Fruit fly (Drosophila melanogaster) whole organism, embryonic: ENCODE results near the gene pigs.

Experiments used
- Awh ChIP-seq: fragments of 200-800 bp; sonication (Bioruptor generic); IDR thresholded peaks from 2 replicates; pipeline ENCODE4, ENCODE4 v1.3.6; 2022; ENCODE audit warnings: missing biosample characterization, missing genetic modification characterization
- CG13775 ChIP-seq: fragments of 200-800 bp; sonication (Bioruptor generic); optimal IDR thresholded peaks from 3 replicates; lab custom pipeline; 2017; ENCODE audit warnings: missing biosample characterization, mild to moderate bottlenecking, missing genetic modification characterization
- CG3838 ChIP-seq: fragments of 200-800 bp; sonication (Bioruptor generic); optimal IDR thresholded peaks from 3 replicates; lab custom pipeline; 2016; ENCODE audit warnings: missing biosample characterization, missing genetic modification characterization
- CG8478 ChIP-seq: fragments of >200 bp; optimal IDR thresholded peaks from 2 replicates; lab custom pipeline; 2018
- Dp ChIP-seq: fragments of 200-800 bp; sonication (Bioruptor generic); optimal IDR thresholded peaks from 2 replicates; lab custom pipeline; 2018; ENCODE audit warnings: missing biosample characterization, mild to moderate bottlenecking, missing genetic modification characterization, moderate library complexity
- Neu2 ChIP-seq: fragments of 200-800 bp; sonication (Bioruptor generic); optimal IDR thresholded peaks from 3 replicates; lab custom pipeline; 2016; ENCODE audit warnings: missing biosample characterization, missing genetic modification characterization, borderline replicate concordance
- Pdp1 ChIP-seq, 2 experiments: fragments of 200-800 bp; sonication (Bioruptor generic); optimal IDR thresholded peaks; 3 replicates each; lab custom pipeline; 2016; ENCODE audit warnings: missing biosample characterization in 2 of 2, missing genetic modification characterization in 2 of 2, mild to moderate bottlenecking in 1 of 2, moderate library complexity in 1 of 2
- Xbp1 ChIP-seq: fragments of 200-800 bp; sonication (Bioruptor generic); optimal IDR thresholded peaks from 3 replicates; lab custom pipeline; 2016; ENCODE audit warnings: missing biosample characterization, mild to moderate bottlenecking, missing genetic modification characterization
- sug ChIP-seq: fragments of 200-800 bp; optimal IDR thresholded peaks from 2 replicates; lab custom pipeline; 2019; ENCODE audit warnings: missing biosample characterization, mild to moderate bottlenecking, missing genetic modification characterization, moderate library complexity

dm6 chrX:6694105-6694788 lies 94.4 kb downstream of the pigs start:
- TF ChIP-seq Dp (GFP tag; lab: Kevin White, UChicago) (no peak), Neu2 (GFP tag; lab: Kevin White, UChicago) (no peak), CG3838 (GFP tag; lab: Kevin White, UChicago) (no peak), Awh (no peak), Pdp1 (GFP tag; optimal IDR thresholded peaks at IDR 0.05; lab: Kevin White, UChicago) (peak in 1 of 2 experiments; percentile 92), CG13775 (GFP tag; lab: Kevin White, UChicago) (no peak), CG8478 (lab: Kevin White, UChicago) (peak; percentile 84), sug (tag; lab: Kevin White, UChicago) (peak; percentile 11), Xbp1 (no peak)
